Fruit fly (Drosophila melanogaster) whole organism, embryonic: ENCODE data around the gene CG31776.

Experiments
- ATbp ChIP-seq: fragments of 200-800 bp; sonication (Bioruptor generic); optimal IDR thresholded peaks from 2 replicates; lab custom pipeline; 2017; ENCODE audit warnings: missing biosample characterization, mild to moderate bottlenecking, missing genetic modification characterization, missing genetic modification reagents
- Antp ChIP-seq: fragments of 200-800 bp; sonication (Bioruptor generic); optimal IDR thresholded peaks from 3 replicates; lab custom pipeline; 2016; ENCODE audit warnings: missing biosample characterization, missing genetic modification characterization
- B-H2 ChIP-seq: fragments of 200-800 bp; sonication (Bioruptor generic); optimal IDR thresholded peaks from 2 replicates; lab custom pipeline; 2018; ENCODE audit warnings: missing biosample characterization, mild to moderate bottlenecking, missing genetic modification characterization
- CG10209 ChIP-seq: fragments of 200-800 bp; sonication (Bioruptor generic); optimal IDR thresholded peaks from 3 replicates; lab custom pipeline; 2017; ENCODE audit warnings: missing biosample characterization, mild to moderate bottlenecking, missing genetic modification characterization, missing genetic modification reagents
- CG12744 ChIP-seq: fragments of 200-800 bp; sonication (Bioruptor generic); optimal IDR thresholded peaks from 2 replicates; lab custom pipeline; 2016; ENCODE audit warnings: missing biosample characterization, missing genetic modification characterization
- CG12942 ChIP-seq: fragments of 200-800 bp; sonication (Bioruptor generic); optimal IDR thresholded peaks from 3 replicates; lab custom pipeline; 2016; ENCODE audit warnings: missing biosample characterization, missing genetic modification characterization
- CG14014 ChIP-seq: fragments of 200-800 bp; sonication (Bioruptor generic); IDR thresholded peaks from 2 replicates; pipeline ENCODE4 v1.3.6; 2022; ENCODE audit warnings: missing biosample characterization, missing genetic modification characterization
- CG1603 ChIP-seq: fragments of 200-800 bp; sonication (Bioruptor generic); optimal IDR thresholded peaks from 2 replicates; lab custom pipeline; 2019; ENCODE audit warnings: missing biosample characterization, mild to moderate bottlenecking, missing genetic modification characterization, moderate library complexity
- CG16779 ChIP-seq: fragments of 200-800 bp; sonication (Bioruptor generic); IDR thresholded peaks from 2 replicates; pipeline ENCODE4 v1.3.6; 2022; ENCODE audit warnings: missing biosample characterization, missing genetic modification characterization
- CG17361 ChIP-seq: fragments of 200-800 bp; sonication (Bioruptor generic); IDR thresholded peaks from 3 replicates; pipeline ENCODE4 v1.3.6; 2022; ENCODE audit warnings: missing biosample characterization, missing genetic modification characterization
- CG18476 ChIP-seq: fragments of 200-800 bp; sonication (Bioruptor generic); optimal IDR thresholded peaks from 2 replicates; lab custom pipeline; 2016; ENCODE audit warnings: missing biosample characterization, mild to moderate bottlenecking, missing genetic modification characterization
- CG2202 ChIP-seq: fragments of 200-800 bp; sonication (Bioruptor generic); optimal IDR thresholded peaks from 2 replicates; lab custom pipeline; 2018; ENCODE audit warnings: missing biosample characterization, mild to moderate bottlenecking, missing genetic modification characterization
- CG6683 ChIP-seq: fragments of 200-800 bp; sonication (Bioruptor generic); optimal IDR thresholded peaks from 2 replicates; lab custom pipeline; 2017; ENCODE audit warnings: missing biosample characterization, mild to moderate bottlenecking, missing genetic modification characterization, missing genetic modification reagents
- CG6689 ChIP-seq: fragments of 200-800 bp; sonication (Bioruptor generic); IDR thresholded peaks from 2 replicates; pipeline ENCODE4 v1.3.6; 2022; ENCODE audit warnings: missing biosample characterization, missing genetic modification characterization
- CG6765 ChIP-seq: fragments of 200-800 bp; sonication (Bioruptor generic); optimal IDR thresholded peaks from 3 replicates; lab custom pipeline; 2017; ENCODE audit warnings: missing biosample characterization, mild to moderate bottlenecking, missing genetic modification characterization
- CG8765 ChIP-seq: fragments of 200-800 bp; sonication (Bioruptor generic); IDR thresholded peaks from 2 replicates; pipeline ENCODE4 v1.3.6; 2022; ENCODE audit warnings: missing biosample characterization, missing genetic modification characterization
- CG8924 ChIP-seq: fragments of 200-800 bp; optimal IDR thresholded peaks from 3 replicates; lab custom pipeline; 2019; ENCODE audit warnings: missing biosample characterization, mild to moderate bottlenecking, missing genetic modification characterization, moderate library complexity
- CTCF ChIP-seq: fragments of 200-800 bp; sonication (Bioruptor generic); optimal IDR thresholded peaks from 2 replicates; lab custom pipeline; 2017; ENCODE audit warnings: missing biosample characterization, mild to moderate bottlenecking, missing genetic modification characterization, moderate library complexity
- CoRest ChIP-seq: fragments of 200-800 bp; sonication (Bioruptor generic); optimal IDR thresholded peaks from 3 replicates; lab custom pipeline; 2018; ENCODE audit warnings: missing biosample characterization, mild to moderate bottlenecking, missing genetic modification characterization, moderate library complexity
- D19A ChIP-seq: fragments of 200-800 bp; optimal IDR thresholded peaks from 3 replicates; lab custom pipeline; 2019; ENCODE audit warnings: missing biosample characterization, mild to moderate bottlenecking, missing genetic modification characterization, moderate library complexity
- Dek ChIP-seq: fragments of 200-800 bp; sonication (Bioruptor generic); optimal IDR thresholded peaks from 3 replicates; lab custom pipeline; 2019; ENCODE audit warnings: missing biosample characterization, mild to moderate bottlenecking, missing genetic modification characterization, moderate library complexity
- E2f2 ChIP-seq: fragments of 200-800 bp; sonication (Bioruptor generic); IDR thresholded peaks from 2 replicates; pipeline ENCODE4 v1.3.6; 2022; ENCODE audit warnings: missing biosample characterization, missing genetic modification characterization
- Hmr ChIP-seq: fragments of 200-800 bp; sonication (Bioruptor generic); optimal IDR thresholded peaks from 3 replicates; lab custom pipeline; 2017; ENCODE audit warnings: mild to moderate bottlenecking, missing biosample characterization, missing genetic modification reagents, missing genetic modification characterization
- Mad ChIP-seq: fragments of 200-800 bp; sonication (Bioruptor generic); optimal IDR thresholded peaks from 2 replicates; lab custom pipeline; 2016; ENCODE audit warnings: missing biosample characterization, missing genetic modification characterization
- NC2α ChIP-seq: fragments of 200-800 bp; sonication (Bioruptor generic); optimal IDR thresholded peaks from 2 replicates; lab custom pipeline; 2016; ENCODE audit warnings: missing biosample characterization, missing genetic modification characterization
- NC2β ChIP-seq: fragments of 200-800 bp; sonication (Bioruptor generic); optimal IDR thresholded peaks from 2 replicates; lab custom pipeline; 2016; ENCODE audit warnings: missing biosample characterization, missing genetic modification characterization
- Sox102F ChIP-seq: fragments of 200-800 bp; sonication (Bioruptor generic); optimal IDR thresholded peaks from 2 replicates; lab custom pipeline; 2018; ENCODE audit warnings: missing biosample characterization, mild to moderate bottlenecking, missing genetic modification characterization, moderate library complexity
- Taf1 ChIP-seq: fragments of 200-800 bp; sonication (Bioruptor generic); IDR thresholded peaks from 2 replicates; pipeline ENCODE4 v1.3.6; 2022; ENCODE audit warnings: missing biosample characterization, missing genetic modification characterization
- Xrp1 ChIP-seq: fragments of 200-800 bp; sonication (Bioruptor generic); IDR thresholded peaks from 2 replicates; pipeline ENCODE4 v1.3.6; 2022; ENCODE audit warnings: missing biosample characterization, missing genetic modification characterization
- al ChIP-seq: fragments of 200-800 bp; sonication (Bioruptor generic); IDR thresholded peaks from 2 replicates; pipeline ENCODE4 v1.3.6; 2022; ENCODE audit warnings: missing biosample characterization, missing genetic modification characterization
- ase ChIP-seq: fragments of 200-800 bp; sonication (Bioruptor generic); IDR thresholded peaks from 3 replicates; pipeline ENCODE4 v1.3.6; 2022; ENCODE audit warnings: missing biosample characterization, missing genetic modification characterization
- ash1 ChIP-seq: fragments of 200-800 bp; sonication (Bioruptor generic); optimal IDR thresholded peaks from 2 replicates; lab custom pipeline; 2018; ENCODE audit warnings: missing biosample characterization, mild to moderate bottlenecking, missing genetic modification characterization
- ato ChIP-seq: fragments of 200-800 bp; sonication (Bioruptor generic); IDR thresholded peaks from 2 replicates; pipeline ENCODE4 v1.3.6; 2022; ENCODE audit warnings: missing biosample characterization, missing genetic modification characterization; ENCODE audit not compliant: partially characterized antibody
- bab2 ChIP-seq: fragments of 200-800 bp; sonication (Bioruptor generic); optimal IDR thresholded peaks from 2 replicates; lab custom pipeline; 2016; ENCODE audit warnings: missing biosample characterization, missing genetic modification characterization
- chn ChIP-seq: fragments of 200-800 bp; sonication (Bioruptor generic); optimal IDR thresholded peaks from 2 replicates; lab custom pipeline; 2016; ENCODE audit warnings: missing biosample characterization, missing genetic modification characterization
- eve ChIP-seq, 2 experiments: fragments of >200 bp; optimal IDR thresholded peaks; 2 replicates each; lab custom pipeline; 2017; ENCODE audit warnings: missing biosample characterization in 2 of 2, missing genetic modification characterization in 2 of 2
- exex ChIP-seq: fragments of 200-800 bp; sonication (Bioruptor generic); optimal IDR thresholded peaks from 4 replicates; lab custom pipeline; 2018; ENCODE audit warnings: missing biosample characterization, mild to moderate bottlenecking, missing genetic modification characterization, moderate library complexity
- eyg ChIP-seq: fragments of 200-800 bp; sonication (Bioruptor generic); optimal IDR thresholded peaks from 3 replicates; lab custom pipeline; 2016; ENCODE audit warnings: missing biosample characterization, missing genetic modification characterization
- fd3F ChIP-seq: fragments of 200-800 bp; sonication (Bioruptor generic); optimal IDR thresholded peaks from 2 replicates; lab custom pipeline; 2018; ENCODE audit warnings: missing biosample characterization, mild to moderate bottlenecking, missing genetic modification characterization, moderate library complexity
- gcm2 ChIP-seq: fragments of 200-800 bp; sonication (Bioruptor generic); optimal IDR thresholded peaks from 2 replicates; lab custom pipeline; 2016; ENCODE audit warnings: missing biosample characterization, missing genetic modification characterization
- jing ChIP-seq: fragments of 200-800 bp; sonication (Bioruptor generic); optimal IDR thresholded peaks from 2 replicates; lab custom pipeline; 2018; ENCODE audit warnings: missing biosample characterization, mild to moderate bottlenecking, missing genetic modification characterization
- lmd ChIP-seq: fragments of 200-800 bp; sonication (Bioruptor generic); IDR thresholded peaks from 2 replicates; pipeline ENCODE4 v1.3.6; 2022; ENCODE audit warnings: missing biosample characterization, missing genetic modification characterization
- maf-S ChIP-seq: fragments of 200-800 bp; sonication (Bioruptor generic); optimal IDR thresholded peaks from 2 replicates; lab custom pipeline; 2016; ENCODE audit warnings: missing biosample characterization, missing genetic modification characterization
- nmo ChIP-seq: fragments of 200-800 bp; sonication (Bioruptor generic); optimal IDR thresholded peaks from 2 replicates; lab custom pipeline; 2018; ENCODE audit warnings: missing biosample characterization, mild to moderate bottlenecking, missing genetic modification characterization, moderate library complexity
- prd ChIP-seq, 3 experiments: fragments of >200 bp in 2 of 3; fragments of 200-800 bp in 1 of 3; sonication (Bioruptor generic) in 1 of 3; optimal IDR thresholded peaks in 2 of 3; IDR thresholded peaks in 1 of 3; 2 replicates in 2 of 3; 3 replicates in 1 of 3; pipeline versions ENCODE4 v1.3.6 to Lab custom; 2017 to 2022; ENCODE audit warnings: missing biosample characterization in 1 of 3, missing genetic modification characterization in 1 of 3
- row ChIP-seq: fragments of 200-800 bp; sonication (Bioruptor generic); IDR thresholded peaks from 3 replicates; pipeline ENCODE4 v1.3.6; 2022; ENCODE audit warnings: missing biosample characterization, missing genetic modification characterization
- run ChIP-seq: fragments of 200-800 bp; sonication (Bioruptor generic); optimal IDR thresholded peaks from 3 replicates; lab custom pipeline; 2018; ENCODE audit warnings: missing biosample characterization, mild to moderate bottlenecking, missing genetic modification characterization
- sisA ChIP-seq: fragments of 200-800 bp; sonication (Bioruptor generic); IDR thresholded peaks from 2 replicates; pipeline ENCODE4 v1.3.6; 2022; ENCODE audit warnings: missing biosample characterization, missing genetic modification characterization
- ttk ChIP-seq: fragments of 200-800 bp; sonication (Bioruptor generic); IDR thresholded peaks from 2 replicates; pipeline ENCODE4 v2.1.2; 2022; ENCODE audit warnings: missing biosample characterization, missing genetic modification characterization
- tx ChIP-seq: fragments of 200-800 bp; sonication (Bioruptor generic); optimal IDR thresholded peaks from 2 replicates; lab custom pipeline; 2016; ENCODE audit warnings: missing biosample characterization, missing genetic modification characterization
- vfl ChIP-seq: fragments of 200-800 bp; sonication (Bioruptor generic); optimal IDR thresholded peaks from 2 replicates; lab custom pipeline; 2016; ENCODE audit warnings: missing biosample characterization, missing genetic modification characterization

CG31776 gene

dm6 chr2L:3475948-3476347, 6.0 kb downstream of the CG31776 start (continued):
- TF ChIP-seq nmo (GFP tag; lab: Kevin White, UChicago) (peak; percentile 70), CG6689 (GFP tag; lab: Robert Waterston, UW) (peak; percentile 58), Xrp1 (GFP tag; lab: Robert Waterston, UW) (peak; percentile 39; the same call in 1 of the 2 replicates), CTCF (GFP tag; lab: Kevin White, UChicago) (no peak), Taf1 (GFP tag; lab: Robert Waterston, UW) (peak; percentile 36; the same call in 1 of the 2 replicates), NC2α (GFP tag; lab: Kevin White, UChicago) (no peak), CoRest (tag; lab: Kevin White, UChicago) (peak; percentile 80), D19A (tag; lab: Kevin White, UChicago) (peak; percentile 94), CG6765 (peak; percentile 65), NC2β (no peak), CG8924 (tag; lab: Kevin White, UChicago) (peak; percentile 53), CG16779 (no peak), sisA (peak; percentile 44), al (peak; percentile 46; the same call in 1 of the 2 replicates), CG12744 (peak; percentile 26), Dek (peak; percentile 77), CG18476 (GFP tag; lab: Kevin White, UChicago) (peak; percentile 6), ase (0 out of 3 replicates have a peak, but pooled peaks have one; percentile 32), B-H2 (no peak), CG17361 (peak; percentile 72; the same call in 2 of the 3 replicates), CG1603 (tag; lab: Kevin White, UChicago) (peak; percentile 51), CG6683 (GFP tag; lab: Kevin White, UChicago) (peak; percentile 15), CG12942 (GFP tag; lab: Kevin White, UChicago) (no peak), eve (GFP tag; optimal IDR thresholded peaks at IDR 0.05; lab: Kevin White, UChicago) (no peak), Hmr (peak; percentile 73), CG2202 (tag; lab: Kevin White, UChicago) (no peak), Antp (GFP tag; lab: Kevin White, UChicago) (peak; percentile 22), jing (GFP tag; lab: Kevin White, UChicago) (no peak), prd (optimal IDR thresholded peaks at IDR 0.05; lab: Kevin White, UChicago) (no peak), prd (GFP tag; IDR thresholded peaks at IDR 0.05; lab: Robert Waterston, UW) (no peak), E2f2 (GFP tag; lab: Robert Waterston, UW) (peak; percentile 31; the same call in 1 of the 2 replicates), tx (GFP tag; lab: Kevin White, UChicago) (no peak), ato (GFP tag; lab: Robert Waterston, UW) (no peak), ATbp (GFP tag; lab: Kevin White, UChicago) (peak; percentile 51), exex (tag; lab: Kevin White, UChicago) (peak; percentile 25), CG10209 (GFP tag; lab: Kevin White, UChicago) (peak; percentile 62), run (tag; lab: Kevin White, UChicago) (peak; percentile 33), maf-S (peak; percentile 27), eyg (GFP tag; lab: Kevin White, UChicago) (peak; percentile 4), ash1 (GFP tag; lab: Kevin White, UChicago) (no peak), lmd (GFP tag; lab: Robert Waterston, UW) (peak; percentile 76), fd3F (GFP tag; lab: Kevin White, UChicago) (peak; percentile 68), Mad (GFP tag; lab: Kevin White, UChicago) (peak; percentile 4), CG8765 (GFP tag; lab: Robert Waterston, UW) (no peak), row (GFP tag; lab: Robert Waterston, UW) (peak; percentile 82), Sox102F (GFP tag; lab: Kevin White, UChicago) (peak; percentile 65), gcm2 (no peak), vfl (GFP tag; lab: Kevin White, UChicago) (peak; percentile 31), bab2 (peak; percentile 50), CG14014 (GFP tag; lab: Robert Waterston, UW) (peak; percentile 49; the same call in 1 of the 2 replicates), chn (peak; percentile 32), ttk (GFP tag; lab: Robert Waterston, UW) (0 out of 2 replicates have a peak, but pooled peaks have one; percentile 37)
